Fruit fly (Drosophila melanogaster): Measurements from ENCODE around the gene CG11755.

The CG11755 gene

dm6 chr3R:8652731-8653130 is 24.0 kb upstream of the CG11755 start, which contains the start of the genes Sys1 and Dhod (continued):
- TF ChIP-seq CG7372 (GFP tag; IDR thresholded peaks at IDR 0.05) (peak; percentile 27; the same call in 1 of the 2 replicates), Ets97D (GFP tag; optimal IDR thresholded peaks at IDR 0.05) (peak; percentile 57), zf30C (GFP tag; optimal IDR thresholded peaks at IDR 0.05) (peak; percentile 83), nom (GFP tag; optimal IDR thresholded peaks at IDR 0.05) (peak; percentile 12), Hr3 (GFP tag; optimal IDR thresholded peaks at IDR 0.05) (peak; percentile 59), CG6175 (GFP tag; IDR thresholded peaks at IDR 0.05) (no peak), CG16815 (GFP tag; optimal IDR thresholded peaks at IDR 0.05) (peak; percentile 16), CG10267 (tag; optimal IDR thresholded peaks at IDR 0.05) (peak; percentile 71), cas (GFP tag; IDR thresholded peaks at IDR 0.05) (0 out of 2 replicates have a peak, but pooled peaks have one; percentile 37), Dp (GFP tag; optimal IDR thresholded peaks at IDR 0.05) (no peak), HLHmδ (GFP tag; optimal IDR thresholded peaks at IDR 0.05) (no peak), so (GFP tag; IDR thresholded peaks at IDR 0.05) (peak; percentile 70; the same call in 2 of the 3 replicates), dm (GFP tag; optimal IDR thresholded peaks at IDR 0.05) (peak; percentile 58), pnt (GFP tag; optimal IDR thresholded peaks at IDR 0.05) (peak; percentile 65), bab2 (GFP tag; optimal IDR thresholded peaks at IDR 0.05) (peak; percentile 49), bcd (GFP tag; optimal IDR thresholded peaks at IDR 0.05) (peak; percentile 39), CG17361 (GFP tag; IDR thresholded peaks at IDR 0.05) (peak; percentile 68; the same call in 2 of the 3 replicates), CG33213 (GFP tag; optimal IDR thresholded peaks at IDR 0.05) (peak; percentile 48), lmd (GFP tag; IDR thresholded peaks at IDR 0.05) (peak; percentile 68), ase (GFP tag; IDR thresholded peaks at IDR 0.05) (peak; percentile 71), Antp (GFP tag; optimal IDR thresholded peaks at IDR 0.05) (peak; percentile 75), CG16863 (GFP tag; optimal IDR thresholded peaks at IDR 0.05) (peak; percentile 58), fru (optimal IDR thresholded peaks at IDR 0.05) (no peak), pho (GFP tag; optimal IDR thresholded peaks at IDR 0.05) (peak; percentile 60), Camta (GFP tag; optimal IDR thresholded peaks at IDR 0.05) (peak; percentile 28), fd3F (GFP tag; optimal IDR thresholded peaks at IDR 0.05) (peak; percentile 38), vfl (GFP tag; optimal IDR thresholded peaks at IDR 0.05) (peak; percentile 63), otp (GFP tag; IDR thresholded peaks at IDR 0.05) (peak; percentile 69; the same call in 2 of the 3 replicates), aop (GFP tag; IDR thresholded peaks at IDR 0.05) (no peak), onecut (GFP tag; IDR thresholded peaks at IDR 0.05) (peak; percentile 44), z (GFP tag; IDR thresholded peaks at IDR 0.05) (no peak), pita (GFP tag; optimal IDR thresholded peaks at IDR 0.05) (no peak), pum (GFP tag; optimal IDR thresholded peaks at IDR 0.05) (peak; percentile 49), CG13123 (GFP tag; optimal IDR thresholded peaks at IDR 0.05) (peak; percentile 46), Tbp (GFP tag; optimal IDR thresholded peaks at IDR 0.05) (no peak), zfh2 (GFP tag; optimal IDR thresholded peaks at IDR 0.05) (peak; percentile 85), CG12219 (GFP tag; optimal IDR thresholded peaks at IDR 0.05) (no peak), CG12391 (tag; optimal IDR thresholded peaks at IDR 0.05) (peak; percentile 75), lov (optimal IDR thresholded peaks at IDR 0.05) (no peak), lov (GFP tag; IDR thresholded peaks at IDR 0.05) (0 out of 3 replicates have a peak, but pooled peaks have one; percentile 10), Oli (tag; optimal IDR thresholded peaks at IDR 0.05) (no peak), C15 (GFP tag; IDR thresholded peaks at IDR 0.05) (0 out of 3 replicates have a peak, but pooled peaks have one; percentile 40), CG7963 (GFP tag; IDR thresholded peaks at IDR 0.05; ENCODE audit: partially characterized antibody) (peak; percentile 46; the same call in 1 of the 3 replicates), pb (GFP tag; optimal IDR thresholded peaks at IDR 0.05) (peak; percentile 25), ash1 (GFP tag; optimal IDR thresholded peaks at IDR 0.05) (no peak), CG1024 (GFP tag; IDR thresholded peaks at IDR 0.05) (no peak; the same call in 1 of the 2 replicates), emc (GFP tag; optimal IDR thresholded peaks at IDR 0.05) (peak; percentile 29), en (GFP tag; optimal IDR thresholded peaks at IDR 0.05) (no peak), Trl (optimal IDR thresholded peaks at IDR 0.05) (no peak), Trl (GFP tag; optimal IDR thresholded peaks at IDR 0.05) (peak; percentile 70), CG8944 (GFP tag; optimal IDR thresholded peaks at IDR 0.05) (peak; percentile 62), NC2α (GFP tag; optimal IDR thresholded peaks at IDR 0.05) (no peak), MESR4 (GFP tag; optimal IDR thresholded peaks at IDR 0.05) (peak; percentile 56)

All from whole organism, embryonic.